Worm (Caenorhabditis elegans) whole organism, L3 larva: Measurements from ENCODE around the gene gex-4.
A peak's percentile ranks its signal among the peaks of the same experiment; 100 is the strongest.

ENCODE experiments used
- R02D3.7 ChIP-seq: fragments of 150-350 bp; optimal IDR thresholded peaks from 2 replicates; lab custom pipeline; 2014; ENCODE audit warnings: missing biosample characterization, missing genetic modification characterization
- ZK546.5 ChIP-seq: sonication (generic microtip); optimal IDR thresholded peaks from 2 replicates; lab custom pipeline; 2017; ENCODE audit warnings: missing biosample characterization, missing genetic modification characterization
- aly-2 ChIP-seq: fragments of 150-350 bp; optimal IDR thresholded peaks from 2 replicates; lab custom pipeline; 2014; ENCODE audit warnings: missing biosample characterization, missing genetic modification characterization
- ama-1 ChIP-seq: fragments of 150-350 bp; optimal IDR thresholded peaks from 2 replicates; lab custom pipeline; 2018
- ceh-16 ChIP-seq: sonication (generic microtip); optimal IDR thresholded peaks from 2 replicates; lab custom pipeline; 2017; ENCODE audit warnings: missing biosample characterization, missing genetic modification characterization
- ceh-28 ChIP-seq: fragments of 150-350 bp; optimal IDR thresholded peaks from 2 replicates; lab custom pipeline; 2014; ENCODE audit warnings: missing biosample characterization, missing genetic modification reagents, missing genetic modification characterization
- ceh-82 ChIP-seq: fragments of 150-350 bp; optimal IDR thresholded peaks from 2 replicates; lab custom pipeline; 2014; ENCODE audit warnings: missing biosample characterization, missing genetic modification characterization
- ceh-9 ChIP-seq: sonication (generic microtip); optimal IDR thresholded peaks from 2 replicates; lab custom pipeline; 2018; ENCODE audit warnings: missing biosample characterization, missing genetic modification characterization
- daf-12 ChIP-seq: fragments of 150-350 bp; optimal IDR thresholded peaks from 2 replicates; lab custom pipeline; 2014; ENCODE audit warnings: missing biosample characterization, missing genetic modification reagents, missing genetic modification characterization
- egl-27 ChIP-seq: sonication (generic microtip); optimal IDR thresholded peaks from 4 replicates; lab custom pipeline; 2017; ENCODE audit warnings: missing biosample characterization, missing genetic modification reagents, missing genetic modification characterization
- egl-5 ChIP-seq: fragments of 150-350 bp; optimal IDR thresholded peaks from 2 replicates; lab custom pipeline; 2017; ENCODE audit warnings: missing biosample characterization, missing genetic modification reagents, missing genetic modification characterization, inconsistent platforms
- elt-1 ChIP-seq: fragments of 150-350 bp; optimal IDR thresholded peaks from 2 replicates; lab custom pipeline; 2014; ENCODE audit warnings: missing biosample characterization, missing genetic modification characterization
- elt-2 ChIP-seq: sonication (generic microtip); optimal IDR thresholded peaks from 2 replicates; lab custom pipeline; 2016; ENCODE audit warnings: missing genetic modification reagents, mild to moderate bottlenecking, missing genetic modification characterization, missing compliant biosample characterization
- elt-3 ChIP-seq, 3 experiments: fragments of 150-350 bp in 1 of 3; sonication (generic microtip) in 2 of 3; optimal IDR thresholded peaks; 2 replicates in 2 of 3; 4 replicates in 1 of 3; lab custom pipeline; 2014 to 2017; ENCODE audit warnings: missing biosample characterization in 3 of 3, missing genetic modification characterization in 3 of 3
- eor-1 ChIP-seq, 2 experiments: fragments of 150-350 bp; optimal IDR thresholded peaks; 2 replicates each; lab custom pipeline; 2014 to 2018; ENCODE audit warnings: missing biosample characterization in 2 of 2, missing genetic modification characterization in 2 of 2
- fkh-10 ChIP-seq: sonication (generic microtip); optimal IDR thresholded peaks from 2 replicates; lab custom pipeline; 2017; ENCODE audit warnings: missing biosample characterization, missing genetic modification reagents, missing genetic modification characterization
- fkh-2 ChIP-seq: fragments of 150-350 bp; optimal IDR thresholded peaks from 2 replicates; lab custom pipeline; 2014; ENCODE audit warnings: missing biosample characterization, missing genetic modification reagents, missing genetic modification characterization
- fos-1 ChIP-seq: fragments of 150-350 bp; optimal IDR thresholded peaks from 2 replicates; lab custom pipeline; 2014; ENCODE audit warnings: missing biosample characterization, missing genetic modification characterization
- hmg-11 ChIP-seq: sonication (generic microtip); optimal IDR thresholded peaks from 2 replicates; lab custom pipeline; 2016; ENCODE audit warnings: missing genetic modification characterization, missing compliant biosample characterization
- jun-1 ChIP-seq: fragments of 150-350 bp; optimal IDR thresholded peaks from 2 replicates; lab custom pipeline; 2014; ENCODE audit warnings: missing biosample characterization, missing genetic modification reagents, missing genetic modification characterization
- lin-15B ChIP-seq: fragments of 150-350 bp; optimal IDR thresholded peaks from 2 replicates; lab custom pipeline; 2014; ENCODE audit warnings: missing biosample characterization, missing genetic modification characterization
- lin-39 ChIP-seq: fragments of 150-350 bp; optimal IDR thresholded peaks from 2 replicates; lab custom pipeline; 2018; ENCODE audit warnings: missing biosample characterization, missing genetic modification reagents, missing genetic modification characterization
- lsy-12 ChIP-seq: sonication (generic microtip); optimal IDR thresholded peaks from 2 replicates; lab custom pipeline; 2016; ENCODE audit warnings: mild to moderate bottlenecking, missing genetic modification characterization, missing compliant biosample characterization
- mdl-1 ChIP-seq: fragments of 150-350 bp; optimal IDR thresholded peaks from 2 replicates; lab custom pipeline; 2014; ENCODE audit warnings: missing biosample characterization, missing genetic modification characterization
- mml-1 ChIP-seq: fragments of 150-350 bp; sonication (generic microtip); optimal IDR thresholded peaks from 3 replicates; lab custom pipeline; 2014; ENCODE audit warnings: missing biosample characterization, missing genetic modification characterization
- nfya-1 ChIP-seq: sonication (generic microtip); optimal IDR thresholded peaks from 2 replicates; lab custom pipeline; 2017; ENCODE audit warnings: missing genetic modification characterization, mild to moderate bottlenecking, missing compliant biosample characterization, antibody characterized with exemption, moderate library complexity; ENCODE audit not compliant: insufficient read depth
- nhr-11 ChIP-seq: fragments of 150-350 bp; optimal IDR thresholded peaks from 2 replicates; lab custom pipeline; 2014; ENCODE audit warnings: missing biosample characterization, missing genetic modification characterization
- nhr-12 ChIP-seq: fragments of 150-350 bp; optimal IDR thresholded peaks from 2 replicates; lab custom pipeline; 2014; ENCODE audit warnings: missing biosample characterization, missing genetic modification characterization
- nhr-23 ChIP-seq: fragments of 150-350 bp; optimal IDR thresholded peaks from 2 replicates; lab custom pipeline; 2014; ENCODE audit warnings: missing biosample characterization, missing genetic modification reagents, missing genetic modification characterization
- nhr-237 ChIP-seq: fragments of 150-350 bp; optimal IDR thresholded peaks from 2 replicates; lab custom pipeline; 2014; ENCODE audit warnings: missing biosample characterization, missing genetic modification characterization
- nhr-25 ChIP-seq: sonication (generic microtip); optimal IDR thresholded peaks from 2 replicates; lab custom pipeline; 2017; ENCODE audit warnings: missing biosample characterization, missing genetic modification characterization
- nhr-76 ChIP-seq: fragments of 150-350 bp; sonication (generic microtip); optimal IDR thresholded peaks from 5 replicates; lab custom pipeline; 2014; ENCODE audit warnings: missing biosample characterization, missing genetic modification characterization
- nhr-77 ChIP-seq: fragments of 150-350 bp; optimal IDR thresholded peaks from 2 replicates; lab custom pipeline; 2014; ENCODE audit warnings: missing biosample characterization, missing genetic modification characterization
- pha-4 ChIP-seq: fragments of 150-350 bp; optimal IDR thresholded peaks from 2 replicates; lab custom pipeline; 2014; ENCODE audit warnings: missing biosample characterization, missing genetic modification reagents, missing genetic modification characterization
- skn-1 ChIP-seq: fragments of 150-350 bp; optimal IDR thresholded peaks from 2 replicates; lab custom pipeline; 2014; ENCODE audit warnings: missing biosample characterization, missing genetic modification characterization
- snpc-4 ChIP-seq: fragments of 150-350 bp; optimal IDR thresholded peaks from 2 replicates; lab custom pipeline; 2014; ENCODE audit warnings: missing biosample characterization, missing genetic modification characterization
- tbx-2 ChIP-seq: sonication (generic microtip); optimal IDR thresholded peaks from 2 replicates; lab custom pipeline; 2016; ENCODE audit warnings: mild to moderate bottlenecking, missing genetic modification characterization, missing compliant biosample characterization
- unc-62 ChIP-seq: fragments of 150-350 bp; sonication (generic microtip); optimal IDR thresholded peaks from 4 replicates; lab custom pipeline; 2014; ENCODE audit warnings: missing biosample characterization, missing genetic modification reagents, missing genetic modification characterization
- zag-1 ChIP-seq: fragments of 150-350 bp; optimal IDR thresholded peaks from 2 replicates; lab custom pipeline; 2014; ENCODE audit warnings: missing biosample characterization, missing genetic modification characterization
- ztf-11 ChIP-seq: fragments of 150-350 bp; optimal IDR thresholded peaks from 2 replicates; lab custom pipeline; 2014; ENCODE audit warnings: missing biosample characterization, missing genetic modification characterization

gex-4 gene

DNA sequence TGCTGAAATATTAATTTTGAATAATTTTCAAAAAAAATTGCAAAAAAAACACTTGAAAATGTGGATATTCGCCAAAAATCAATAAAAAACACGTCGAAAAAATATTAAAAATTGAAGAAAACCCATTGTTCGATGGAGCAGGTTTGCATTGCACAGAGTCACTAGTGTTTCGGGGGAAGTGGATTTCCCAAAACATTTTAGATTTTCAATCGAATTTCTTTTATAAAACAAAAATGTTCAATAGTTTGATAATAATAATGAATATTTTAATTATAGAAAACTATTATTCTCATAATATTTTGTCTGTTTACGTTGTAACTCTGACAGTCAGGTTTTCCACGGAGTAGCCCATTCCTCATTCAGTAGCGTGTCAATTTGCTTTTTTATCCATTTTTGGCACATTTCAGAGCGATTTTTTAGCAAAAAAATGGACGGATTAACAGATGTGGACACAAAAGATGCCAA lies at the start of gene gex-4, which contains the start of gene gphr-1:
Gene gex-4, minus strand, starts transcription at position 2 of the 465 bp plus-strand sequence.
Gene gphr-1, plus strand, starts transcription at position 415 of the 465 bp plus-strand sequence.
- no peak for TF ChIP-seq skn-1 (tag; lab: Kevin White, UChicago)
- TF ChIP-seq nhr-237: no peak
- TF ChIP-seq nhr-77 (tag; lab: Kevin White, UChicago): no peak
- no peak for TF ChIP-seq fkh-2
- no peak for TF ChIP-seq mdl-1 (tag; lab: Kevin White, UChicago)
- TF ChIP-seq ceh-16 (tag; lab: Kevin White, UChicago): no peak
- TF ChIP-seq nhr-12 (tag; lab: Kevin White, UChicago): no peak
- no peak for TF ChIP-seq unc-62 (GFP tag; lab: Kevin White, UChicago)
- TF ChIP-seq nhr-76 (tag; lab: Kevin White, UChicago): no peak
- no peak for TF ChIP-seq zag-1 (tag; lab: Kevin White, UChicago)
- TF ChIP-seq egl-5: peak; percentile 25
- peak; percentile 63 for TF ChIP-seq nfya-1
- peak; percentile 77 for TF ChIP-seq pha-4 (tag; lab: Kevin White, UChicago)
- TF ChIP-seq hmg-11 (tag; lab: Kevin White, UChicago): no peak
- no peak for TF ChIP-seq elt-3 (tag; optimal IDR thresholded peaks at IDR 0.05; lab: Kevin White, UChicago)
- TF ChIP-seq jun-1: no peak
- TF ChIP-seq lin-15B: peak; percentile 85
- TF ChIP-seq elt-2 (tag; lab: Kevin White, UChicago): no peak
- TF ChIP-seq nhr-23 (tag; lab: Kevin White, UChicago): peak; percentile 20
- TF ChIP-seq, all 47 proteins: peak for 5

DNA sequence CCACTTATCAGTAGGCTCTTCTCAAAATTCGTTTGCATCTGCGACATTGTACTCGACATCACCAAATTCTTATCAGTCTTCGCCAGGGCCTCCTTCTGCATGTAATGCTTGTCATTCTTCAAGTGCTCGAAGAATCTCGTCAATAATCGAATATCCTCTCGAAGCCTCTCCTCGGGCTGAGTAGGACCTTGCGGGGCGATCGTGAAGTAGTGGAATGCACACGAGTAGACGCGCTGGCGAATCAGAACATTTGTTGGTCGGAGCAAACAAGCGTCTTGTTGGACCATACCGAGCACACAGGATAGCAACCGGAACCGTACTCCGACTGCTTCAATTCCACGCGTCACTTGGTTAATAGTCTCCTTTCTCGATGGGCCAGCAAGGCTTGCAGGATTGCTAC lies 42.0 kb upstream of the gex-4 start:
- no peak for TF ChIP-seq nhr-25
- TF ChIP-seq mml-1 (tag; lab: Kevin White, UChicago): no peak
- no peak for TF ChIP-seq aly-2
- no peak for TF ChIP-seq nhr-23 (tag; lab: Kevin White, UChicago)
- no peak for TF ChIP-seq fkh-10
- TF ChIP-seq daf-12 (tag; lab: Kevin White, UChicago): no peak

DNA sequence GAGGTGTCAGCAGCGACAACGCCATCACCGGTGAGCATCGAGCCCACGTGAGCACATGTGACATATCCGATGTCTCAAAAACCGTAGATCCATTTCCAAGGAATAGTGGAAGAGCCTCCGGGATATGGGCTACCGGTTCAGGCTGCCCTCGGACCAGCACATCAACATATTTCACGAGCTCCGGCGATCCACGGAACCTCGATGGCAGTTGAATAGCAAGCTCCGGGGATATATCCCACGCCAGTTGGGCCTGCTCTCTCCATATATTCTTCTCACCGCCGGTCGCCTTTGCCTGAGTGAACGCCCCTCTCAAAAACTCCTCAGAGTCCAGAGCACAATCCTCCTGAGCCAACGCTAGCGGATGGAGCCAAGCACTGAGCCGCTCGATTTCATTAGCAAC lies 41.4 kb upstream of the gex-4 start:
- TF ChIP-seq nhr-25 (no peak), ZK546.5 (tag; lab: Kevin White, UChicago) (no peak), nhr-11 (tag; lab: Kevin White, UChicago) (no peak), tbx-2 (tag; lab: Kevin White, UChicago) (no peak), elt-1 (tag; lab: Kevin White, UChicago) (no peak), ceh-9 (no peak), R02D3.7 (tag; lab: Kevin White, UChicago) (no peak), lsy-12 (tag; lab: Kevin White, UChicago) (no peak), nhr-76 (tag; lab: Kevin White, UChicago) (no peak), ztf-11 (tag; lab: Kevin White, UChicago) (no peak), eor-1 (tag; optimal IDR thresholded peaks at IDR 0.05; lab: Kevin White, UChicago) (no peak), skn-1 (tag; lab: Kevin White, UChicago) (no peak), nfya-1 (no peak), ceh-28 (tag; lab: Kevin White, UChicago) (no peak), ceh-16 (tag; lab: Kevin White, UChicago) (no peak), ama-1 (lab: Kevin White, UChicago) (no peak), hmg-11 (tag; lab: Kevin White, UChicago) (no peak)

DNA sequence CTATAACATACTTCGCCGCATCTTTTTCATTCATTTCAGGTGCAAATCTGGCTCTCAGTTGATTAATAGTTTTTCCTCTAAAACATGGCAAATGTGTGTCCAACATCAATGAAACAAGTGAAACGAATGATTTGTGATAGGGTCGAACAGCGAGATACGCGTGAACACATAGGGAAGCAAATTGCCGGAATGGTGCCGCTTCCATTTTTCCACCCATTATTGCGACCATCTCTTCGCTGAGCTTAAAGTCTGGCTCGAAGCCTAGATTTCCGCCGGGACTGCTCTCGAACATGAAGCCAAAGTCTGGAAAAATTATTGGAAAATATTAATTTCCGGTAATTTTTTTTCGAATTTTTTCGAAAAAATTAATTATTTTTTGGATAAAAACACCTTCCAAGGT lies 34.9 kb upstream of the gex-4 start:
- TF ChIP-seq lin-39 (tag; lab: Kevin White, UChicago) (no peak), ceh-82 (tag; lab: Kevin White, UChicago) (no peak), fkh-10 (no peak), pha-4 (tag; lab: Kevin White, UChicago) (no peak)
- TF ChIP-seq, all 47 proteins: peak for 0

DNA sequence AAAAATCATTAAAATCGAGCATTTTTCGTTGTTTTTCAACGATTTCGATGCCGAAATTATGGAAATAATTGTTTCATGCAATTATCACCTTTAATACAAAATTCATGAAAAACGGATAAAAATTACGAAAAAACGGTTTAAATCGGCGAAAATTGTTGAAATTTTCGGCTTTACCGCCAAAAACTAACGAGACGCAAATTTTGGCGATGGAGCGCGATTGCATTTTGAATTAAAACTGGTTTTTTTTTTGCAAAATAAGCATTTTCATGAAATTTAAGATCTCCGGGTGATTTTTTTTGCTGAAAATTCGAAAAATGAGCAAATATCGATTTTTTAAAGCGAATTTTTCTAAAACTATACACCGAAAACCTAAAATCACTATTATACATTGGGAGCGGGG lies 32.7 kb upstream of the gex-4 start:
- TF ChIP-seq unc-62 (GFP tag; lab: Kevin White, UChicago) (no peak), tbx-2 (tag; lab: Kevin White, UChicago) (no peak), pha-4 (tag; lab: Kevin White, UChicago) (no peak), lin-15B (no peak), eor-1 (tag; optimal IDR thresholded peaks at IDR 0.05; lab: Kevin White, UChicago) (no peak), mdl-1 (tag; lab: Kevin White, UChicago) (no peak), nhr-12 (tag; lab: Kevin White, UChicago) (no peak), ztf-11 (tag; lab: Kevin White, UChicago) (no peak), egl-27 (no peak), nhr-23 (tag; lab: Kevin White, UChicago) (no peak), zag-1 (tag; lab: Kevin White, UChicago) (no peak), nhr-11 (tag; lab: Kevin White, UChicago) (no peak), snpc-4 (tag; lab: Kevin White, UChicago) (no peak), elt-1 (tag; lab: Kevin White, UChicago) (no peak), nhr-77 (tag; lab: Kevin White, UChicago) (no peak), fos-1 (tag; lab: Kevin White, UChicago) (no peak), ceh-28 (tag; lab: Kevin White, UChicago) (no peak), hmg-11 (tag; lab: Kevin White, UChicago) (no peak), nhr-237 (no peak)
